Fruit fly (Drosophila melanogaster): ENCODE data around the gene CG8028.

The CG8028 gene

dm6 chrX:19261528-19262102 lies 18.5 kb downstream of the CG8028 start, which contains the start of gene Vav (continued):
- no peak for TF ChIP-seq TFAM (GFP tag; optimal IDR thresholded peaks at IDR 0.05)
- no peak for TF ChIP-seq CG10274 (GFP tag; optimal IDR thresholded peaks at IDR 0.05)
- TF ChIP-seq H15 (GFP tag; IDR thresholded peaks at IDR 0.05) = no peak
- TF ChIP-seq chinmo (GFP tag; IDR thresholded peaks at IDR 0.05; ENCODE audit: partially characterized antibody) = no peak
- no peak for TF ChIP-seq sens (GFP tag)
- TF ChIP-seq CG7745 (tag; optimal IDR thresholded peaks at IDR 0.05) = no peak
- TF ChIP-seq amos (GFP tag; IDR thresholded peaks at IDR 0.05; ENCODE audit: partially characterized antibody) = peak; percentile 42
- TF ChIP-seq CG15696 (tag; optimal IDR thresholded peaks at IDR 0.05) = no peak
- no peak for TF ChIP-seq CG8359 (GFP tag; optimal IDR thresholded peaks at IDR 0.05; ENCODE audit: borderline replicate concordance)
- no peak for TF ChIP-seq Kr (GFP tag; optimal IDR thresholded peaks at IDR 0.05)
- TF ChIP-seq shn (GFP tag; optimal IDR thresholded peaks at IDR 0.05) = no peak
- no peak for TF ChIP-seq Gsc (GFP tag; IDR thresholded peaks at IDR 0.05)
- TF ChIP-seq Side (GFP tag; optimal IDR thresholded peaks at IDR 0.05) = no peak
- no peak for TF ChIP-seq ase (GFP tag; IDR thresholded peaks at IDR 0.05)
- no peak for TF ChIP-seq scrt (GFP tag; optimal IDR thresholded peaks at IDR 0.05)
- TF ChIP-seq CG17829 (tag; optimal IDR thresholded peaks at IDR 0.05) = no peak
- no peak for TF ChIP-seq ab (GFP tag; optimal IDR thresholded peaks at IDR 0.05)
- TF ChIP-seq Lim3 (GFP tag; IDR thresholded peaks at IDR 0.05) = no peak
- TF ChIP-seq nom (GFP tag; optimal IDR thresholded peaks at IDR 0.05) = peak; percentile 44
- TF ChIP-seq Oli (tag; optimal IDR thresholded peaks at IDR 0.05) = no peak
- peak; percentile 72 for TF ChIP-seq gfzf (GFP tag; optimal IDR thresholded peaks at IDR 0.05)
- no peak for TF ChIP-seq HHEX (GFP tag; optimal IDR thresholded peaks at IDR 0.05)
- TF ChIP-seq abd-A (tag; optimal IDR thresholded peaks at IDR 0.05) = no peak
- TF ChIP-seq Stat92E (GFP tag; optimal IDR thresholded peaks at IDR 0.05) = no peak
- TF ChIP-seq pros (GFP tag; optimal IDR thresholded peaks at IDR 0.05) = no peak
- no peak for TF ChIP-seq oc (tag; optimal IDR thresholded peaks at IDR 0.05)
- TF ChIP-seq Ptx1 (GFP tag; IDR thresholded peaks at IDR 0.05) = no peak
- no peak for TF ChIP-seq CG9876 (GFP tag; optimal IDR thresholded peaks at IDR 0.05)
- no peak for TF ChIP-seq pb (GFP tag; optimal IDR thresholded peaks at IDR 0.05)
- TF ChIP-seq CG3163 (GFP tag; optimal IDR thresholded peaks at IDR 0.05) = no peak
- no peak for TF ChIP-seq CG5245 (GFP tag; optimal IDR thresholded peaks at IDR 0.05)
- no peak for TF ChIP-seq CG5180 (GFP tag; optimal IDR thresholded peaks at IDR 0.05)
- TF ChIP-seq tll (GFP tag; optimal IDR thresholded peaks at IDR 0.05) = no peak
- no peak for TF ChIP-seq Sox102F (GFP tag; optimal IDR thresholded peaks at IDR 0.05)
- no peak for TF ChIP-seq exex (tag; optimal IDR thresholded peaks at IDR 0.05)
- no peak for TF ChIP-seq Rx (GFP tag; IDR thresholded peaks at IDR 0.05)
- TF ChIP-seq wor (GFP tag; IDR thresholded peaks at IDR 0.05) = no peak
- no peak for TF ChIP-seq CG2199 (GFP tag; IDR thresholded peaks at IDR 0.05)
- TF ChIP-seq kah (GFP tag; optimal IDR thresholded peaks at IDR 0.05) = no peak
- TF ChIP-seq sisA (GFP tag; IDR thresholded peaks at IDR 0.05) = no peak
- no peak for TF ChIP-seq CG4328 (GFP tag; optimal IDR thresholded peaks at IDR 0.05)
- TF ChIP-seq Hmx (GFP tag; optimal IDR thresholded peaks at IDR 0.05) = no peak
- TF ChIP-seq tup (GFP tag; optimal IDR thresholded peaks at IDR 0.05) = no peak
- TF ChIP-seq BtbVII (GFP tag; optimal IDR thresholded peaks at IDR 0.05) = no peak
- TF ChIP-seq CG30020 (tag; optimal IDR thresholded peaks at IDR 0.05) = no peak
- TF ChIP-seq Dref (GFP tag; IDR thresholded peaks at IDR 0.05) = peak; percentile 73
- no peak for TF ChIP-seq CG11093 (GFP tag; IDR thresholded peaks at IDR 0.05)
- no peak for TF ChIP-seq Dip2 (GFP tag; IDR thresholded peaks at IDR 0.05)
- no peak for TF ChIP-seq CG10209 (GFP tag; optimal IDR thresholded peaks at IDR 0.05)
- no peak for TF ChIP-seq corto (GFP tag; optimal IDR thresholded peaks at IDR 0.05)
